Worm (Caenorhabditis elegans) whole organism, L4 larva: ENCODE measurements around the gene srxa-9.

Experiments used
- F49E8.2 ChIP-seq: sonication (generic microtip); optimal IDR thresholded peaks from 2 replicates; lab custom pipeline; 2016; ENCODE audit warnings: missing compliant biosample characterization, mild to moderate bottlenecking, missing genetic modification characterization, borderline replicate concordance
- T20F7.1 ChIP-seq: fragments of 200-800 bp; sonication (Bioruptor generic); optimal IDR thresholded peaks from 2 replicates; lab custom pipeline; 2018; ENCODE audit warnings: mild to moderate bottlenecking, missing genetic modification characterization, missing compliant biosample characterization
- ama-1 ChIP-seq: fragments of 150-350 bp; optimal IDR thresholded peaks from 2 replicates; lab custom pipeline; 2014; ENCODE audit warnings: inconsistent platforms, mixed read lengths
- ceh-44 ChIP-seq: fragments of 200-800 bp; sonication (Bioruptor generic); IDR thresholded peaks from 2 replicates; pipeline ENCODE4 v1.3.6; 2022; ENCODE audit warnings: missing genetic modification reagents, missing genetic modification characterization, missing compliant biosample characterization
- dmd-8 ChIP-seq: fragments of 200-800 bp; sonication (Bioruptor generic); IDR thresholded peaks from 2 replicates; pipeline ENCODE4 v1.3.6; 2022; ENCODE audit warnings: missing genetic modification characterization, missing compliant biosample characterization
- nhr-77 ChIP-seq: fragments of 150-350 bp; optimal IDR thresholded peaks from 2 replicates; lab custom pipeline; 2014; ENCODE audit warnings: missing biosample characterization, missing genetic modification characterization
- spr-1 ChIP-seq: sonication (generic microtip); optimal IDR thresholded peaks from 2 replicates; lab custom pipeline; 2016; ENCODE audit warnings: mild to moderate bottlenecking, missing genetic modification characterization, missing compliant biosample characterization
- tra-1 ChIP-seq: fragments of 200-800 bp; sonication (Bioruptor generic); IDR thresholded peaks from 2 replicates; pipeline ENCODE4 v1.3.6; 2022; ENCODE audit warnings: missing genetic modification reagents, missing genetic modification characterization, missing compliant biosample characterization
- unc-39 ChIP-seq: sonication (generic microtip); optimal IDR thresholded peaks from 2 replicates; lab custom pipeline; 2017; ENCODE audit warnings: missing biosample characterization, missing genetic modification characterization
- unc-62 ChIP-seq, 3 experiments: fragments of 150-350 bp in 1 of 3; sonication (generic microtip); optimal IDR thresholded peaks in 2 of 3; peaks in 1 of 3; 1 replicate in 1 of 3; 2 replicates in 2 of 3; lab custom pipeline; 2014 to 2017; ENCODE audit warnings: missing biosample characterization in 3 of 3, missing genetic modification characterization in 3 of 3, missing genetic modification reagents in 3 of 3, missing genotype in 1 of 3
- zag-1 ChIP-seq: fragments of 150-350 bp; optimal IDR thresholded peaks from 2 replicates; lab custom pipeline; 2014; ENCODE audit warnings: missing biosample characterization, missing genetic modification characterization
- ztf-11 ChIP-seq: fragments of 150-350 bp; optimal IDR thresholded peaks from 2 replicates; lab custom pipeline; 2014; ENCODE audit warnings: missing biosample characterization, missing genetic modification characterization

- TF ChIP-seq ceh-44 (GFP tag; lab: Robert Waterston, UW) (no peak), unc-39 (tag; lab: Kevin White, UChicago) (no peak), spr-1 (tag; lab: Kevin White, UChicago) (no peak), tra-1 (GFP tag; lab: Robert Waterston, UW) (no peak), ama-1 (lab: Kevin White, UChicago) (no peak), dmd-8 (GFP tag; lab: Robert Waterston, UW) (no peak), ztf-11 (no peak), nhr-77 (no peak), F49E8.2 (no peak), T20F7.1 (no peak), unc-62 (GFP tag; optimal IDR thresholded peaks at IDR 0.05 in 1 of 2; lab: Kevin White, UChicago) (no peak), unc-62 (tag; optimal IDR thresholded peaks at IDR 0.05; lab: Kevin White, UChicago) (no peak), zag-1 (no peak)
Observed at ce11 chrX:15759222-15759621, 12.4 kb downstream of the srxa-9 start.
